Worm (Caenorhabditis elegans) whole organism, young adult: ENCODE results near the gene fut-3.

Source experiments
- F39B2.1 ChIP-seq: fragments of 200-800 bp; sonication (Bioruptor generic); IDR thresholded peaks from 2 replicates; pipeline ENCODE4 v1.3.6; 2022; ENCODE audit warnings: missing genetic modification reagents, missing genetic modification characterization, missing compliant biosample characterization
- Y53F4B.3 ChIP-seq: fragments of 200-800 bp; sonication (Bioruptor generic); IDR thresholded peaks from 2 replicates; pipeline ENCODE4 v1.3.6; 2022; ENCODE audit warnings: missing genetic modification reagents, missing genetic modification characterization, missing compliant biosample characterization
- ama-1 ChIP-seq, 3 experiments: fragments of 150-350 bp in 1 of 3; sonication (generic microtip) in 2 of 3; optimal IDR thresholded peaks; 2 replicates each; lab custom pipeline; 2014 to 2018; ENCODE audit warnings: missing biosample characterization in 2 of 3, missing genetic modification characterization in 2 of 3, missing genetic modification reagents in 2 of 3
- cebp-1 ChIP-seq, 2 experiments: fragments of 200-800 bp in 1 of 2; sonication (Bioruptor generic) in 1 of 2; sonication (generic microtip) in 1 of 2; IDR thresholded peaks in 1 of 2; optimal IDR thresholded peaks in 1 of 2; 2 replicates each; pipeline versions ENCODE4 v1.3.6 to Lab custom; 2017 to 2022; ENCODE audit warnings: missing compliant biosample characterization in 2 of 2, missing genetic modification characterization in 2 of 2, mild to moderate bottlenecking in 1 of 2, missing genetic modification reagents in 1 of 2, moderate library complexity in 1 of 2
- egl-18 ChIP-seq: fragments of 200-800 bp; sonication (Bioruptor generic); IDR thresholded peaks from 2 replicates; pipeline ENCODE4 v1.3.6; 2022; ENCODE audit warnings: missing genetic modification reagents, missing genetic modification characterization, missing compliant biosample characterization
- egrh-3 ChIP-seq: fragments of 200-800 bp; sonication (Bioruptor generic); IDR thresholded peaks from 2 replicates; pipeline ENCODE4 v1.3.6; 2022; ENCODE audit warnings: missing genetic modification reagents, missing genetic modification characterization, missing compliant biosample characterization
- lin-35 ChIP-seq, 3 experiments: fragments of 150-350 bp in 2 of 3; sonication (generic microtip) in 1 of 3; optimal IDR thresholded peaks; 2 replicates each; lab custom pipeline; 2014 to 2018; ENCODE audit warnings: missing biosample characterization in 3 of 3, missing genetic modification characterization in 3 of 3, missing genetic modification reagents in 3 of 3
- mel-28 ChIP-seq: sonication (generic microtip); optimal IDR thresholded peaks from 2 replicates; lab custom pipeline; 2016; ENCODE audit warnings: borderline replicate concordance, mild to moderate bottlenecking, missing genetic modification characterization, missing compliant biosample characterization
- nfya-1 ChIP-seq: sonication (generic microtip); optimal IDR thresholded peaks from 2 replicates; lab custom pipeline; 2017; ENCODE audit warnings: antibody characterized with exemption, missing compliant biosample characterization, missing genetic modification characterization, borderline replicate concordance; ENCODE audit not compliant: insufficient read depth
- nhr-80 ChIP-seq: sonication (generic microtip); optimal IDR thresholded peaks from 2 replicates; lab custom pipeline; 2016; ENCODE audit warnings: missing genetic modification characterization, missing compliant biosample characterization
- snpc-1.3 ChIP-seq: sonication (generic microtip); optimal IDR thresholded peaks from 2 replicates; lab custom pipeline; 2017; ENCODE audit warnings: missing genetic modification characterization, mild to moderate bottlenecking, missing compliant biosample characterization, antibody characterized with exemption, moderate library complexity, missing genotype, missing genetic modification reagents; ENCODE audit not compliant: insufficient read depth
- unc-62 ChIP-seq: fragments of 150-350 bp; optimal IDR thresholded peaks from 2 replicates; lab custom pipeline; 2014; ENCODE audit warnings: missing biosample characterization, missing genetic modification reagents, missing genetic modification characterization
- ztf-25 ChIP-seq: fragments of 200-800 bp; sonication (Bioruptor generic); IDR thresholded peaks from 2 replicates; pipeline ENCODE4 v1.3.6; 2022; ENCODE audit warnings: missing genetic modification reagents, missing genetic modification characterization, missing compliant biosample characterization

ce11 chrII:5659675-5660074 is at the start of gene fut-3:
- no peak for TF ChIP-seq lin-35 (GFP tag; optimal IDR thresholded peaks at IDR 0.05; lab: Kevin White, UChicago)
- no peak for TF ChIP-seq F39B2.1 (GFP tag; lab: Robert Waterston, UW)
- TF ChIP-seq Y53F4B.3 = no peak
- no peak for TF ChIP-seq mel-28 (tag; lab: Kevin White, UChicago)
- no peak for TF ChIP-seq nhr-80
- no peak for TF ChIP-seq nfya-1 (tag; lab: Kevin White, UChicago)
- no peak for TF ChIP-seq egrh-3 (GFP tag; lab: Robert Waterston, UW)
- TF ChIP-seq egl-18 (GFP tag; lab: Robert Waterston, UW) = no peak
- no peak for TF ChIP-seq unc-62
- no peak for TF ChIP-seq ama-1 (optimal IDR thresholded peaks at IDR 0.05; lab: Kevin White, UChicago)
- TF ChIP-seq ama-1 (GFP tag; optimal IDR thresholded peaks at IDR 0.05; lab: Kevin White, UChicago) = no peak
- no peak for TF ChIP-seq ztf-25 (GFP tag; lab: Robert Waterston, UW)
- no peak for TF ChIP-seq snpc-1.3 (tag; lab: Kevin White, UChicago)
- TF ChIP-seq cebp-1 (GFP tag; IDR thresholded peaks at IDR 0.05; lab: Robert Waterston, UW) = no peak
- no peak for TF ChIP-seq cebp-1 (tag; optimal IDR thresholded peaks at IDR 0.05; lab: Kevin White, UChicago)
